Fruit fly (Drosophila melanogaster): Measurements from ENCODE around the gene CG12084.
A peak's percentile ranks its signal among the peaks of the same experiment; 100 is the strongest.

CG12084 gene

dm6 chr3L:1478998-1479680 is 17.3 kb downstream of the CG12084 start (continued):
- no peak for TF ChIP-seq CG17912 (GFP tag; optimal IDR thresholded peaks at IDR 0.05)
- TF ChIP-seq CG12942 (GFP tag; optimal IDR thresholded peaks at IDR 0.05), result peak; percentile 42
- TF ChIP-seq tup (GFP tag; optimal IDR thresholded peaks at IDR 0.05), result peak; percentile 53
- 0 out of 2 replicates have a peak, but pooled peaks have one; percentile 30 for TF ChIP-seq Oaz (GFP tag; IDR thresholded peaks at IDR 0.05)
- TF ChIP-seq Six4 (GFP tag; optimal IDR thresholded peaks at IDR 0.05), result peak; percentile 13
- TF ChIP-seq oc (tag; optimal IDR thresholded peaks at IDR 0.05), result peak; percentile 38
- TF ChIP-seq CG6689 (GFP tag; IDR thresholded peaks at IDR 0.05), result peak; percentile 77
- TF ChIP-seq CG6254 (GFP tag; optimal IDR thresholded peaks at IDR 0.05), result peak; percentile 54
- TF ChIP-seq Poxn (GFP tag; IDR thresholded peaks at IDR 0.05), result no peak
- TF ChIP-seq CG14965 (GFP tag; optimal IDR thresholded peaks at IDR 0.05; ENCODE audit: borderline replicate concordance), result no peak
- TF ChIP-seq ems (GFP tag; optimal IDR thresholded peaks at IDR 0.05), result no peak
- TF ChIP-seq CG1233 (GFP tag; optimal IDR thresholded peaks at IDR 0.05), result peak; percentile 63
- peak; percentile 56 for TF ChIP-seq CoRest (tag; optimal IDR thresholded peaks at IDR 0.05)
- TF ChIP-seq ap (GFP tag; IDR thresholded peaks at IDR 0.05), result peak; percentile 76; the same call in 1 of the 2 replicates
- TF ChIP-seq Hsf (GFP tag; optimal IDR thresholded peaks at IDR 0.05), result peak; percentile 70
- no peak for TF ChIP-seq nom (GFP tag; optimal IDR thresholded peaks at IDR 0.05)
- TF ChIP-seq CG9797 (GFP tag; optimal IDR thresholded peaks at IDR 0.05), result no peak
- 0 out of 2 replicates have a peak, but pooled peaks have one; percentile 45 for TF ChIP-seq CG32767 (GFP tag; IDR thresholded peaks at IDR 0.05)
- peak; percentile 83 for TF ChIP-seq vvl (GFP tag; IDR thresholded peaks at IDR 0.05)
- TF ChIP-seq CG17361 (GFP tag; IDR thresholded peaks at IDR 0.05), result peak; percentile 54
- TF ChIP-seq tio (GFP tag; optimal IDR thresholded peaks at IDR 0.05), result peak; percentile 60
- TF ChIP-seq unpg (GFP tag; optimal IDR thresholded peaks at IDR 0.05), result peak; percentile 62
- peak; percentile 55 for TF ChIP-seq Rfx (GFP tag; IDR thresholded peaks at IDR 0.05)
- TF ChIP-seq CG32532 (GFP tag; IDR thresholded peaks at IDR 0.05), result peak; percentile 39; the same call in 1 of the 2 replicates
- peak; percentile 38 for TF ChIP-seq disco-r (GFP tag; optimal IDR thresholded peaks at IDR 0.05)
- TF ChIP-seq stc (GFP tag; IDR thresholded peaks at IDR 0.05), result peak; percentile 47; the same call in 1 of the 2 replicates
- no peak for TF ChIP-seq sc (optimal IDR thresholded peaks at IDR 0.05)
- peak; percentile 47 for TF ChIP-seq sc (GFP tag; optimal IDR thresholded peaks at IDR 0.05)
- peak; percentile 69; the same call in 1 of the 2 replicates for TF ChIP-seq Ada2b (GFP tag; IDR thresholded peaks at IDR 0.05)
- no peak for TF ChIP-seq Dip2 (GFP tag; IDR thresholded peaks at IDR 0.05)
- peak; percentile 63; the same call in 1 of the 3 replicates for TF ChIP-seq Optix (GFP tag; IDR thresholded peaks at IDR 0.05)
- peak; percentile 2 for TF ChIP-seq CG8281 (tag; optimal IDR thresholded peaks at IDR 0.05)
- peak; percentile 59 for TF ChIP-seq ttk (GFP tag; IDR thresholded peaks at IDR 0.05)
- peak; percentile 64; the same call in 1 of the 3 replicates for TF ChIP-seq CG11456 (GFP tag; IDR thresholded peaks at IDR 0.05)
- TF ChIP-seq zfh1 (GFP tag; IDR thresholded peaks at IDR 0.05), result peak; percentile 95
- TF ChIP-seq Kr (GFP tag; optimal IDR thresholded peaks at IDR 0.05), result peak; percentile 83
- no peak for TF ChIP-seq CG10565 (GFP tag; optimal IDR thresholded peaks at IDR 0.05)
- TF ChIP-seq al (GFP tag; IDR thresholded peaks at IDR 0.05), result peak; percentile 28; the same call in 1 of the 2 replicates
- peak; percentile 17 for TF ChIP-seq CG3065 (GFP tag; optimal IDR thresholded peaks at IDR 0.05)
- TF ChIP-seq CHES-1-like (GFP tag; optimal IDR thresholded peaks at IDR 0.05), result peak; percentile 21
- TF ChIP-seq Atf6 (GFP tag; IDR thresholded peaks at IDR 0.05), result peak; percentile 41; the same call in 1 of the 2 replicates
- TF ChIP-seq emc (GFP tag; optimal IDR thresholded peaks at IDR 0.05), result no peak
- peak; percentile 95 for TF ChIP-seq CG15479 (GFP tag; optimal IDR thresholded peaks at IDR 0.05)
- peak; percentile 14 for TF ChIP-seq ab (GFP tag; optimal IDR thresholded peaks at IDR 0.05)
- TF ChIP-seq CG1832 (GFP tag; optimal IDR thresholded peaks at IDR 0.05), result no peak
- TF ChIP-seq CG7963 (GFP tag; IDR thresholded peaks at IDR 0.05; ENCODE audit: partially characterized antibody), result no peak
- TF ChIP-seq CG11696 (GFP tag; IDR thresholded peaks at IDR 0.05), result peak; percentile 97
- peak; percentile 69 for TF ChIP-seq pum (GFP tag; optimal IDR thresholded peaks at IDR 0.05)
- peak; percentile 68 for TF ChIP-seq twi (tag; optimal IDR thresholded peaks at IDR 0.05)
- TF ChIP-seq CG13775 (GFP tag; optimal IDR thresholded peaks at IDR 0.05), result peak; percentile 79
